Worm (Caenorhabditis elegans) whole organism, L3 larva: Measurements from ENCODE around the gene tgn-38.

ENCODE experiments used
- ama-1 ChIP-seq: fragments of 150-350 bp; optimal IDR thresholded peaks from 2 replicates; lab custom pipeline; 2018
- ceh-16 ChIP-seq: sonication (generic microtip); optimal IDR thresholded peaks from 2 replicates; lab custom pipeline; 2017; ENCODE audit warnings: missing biosample characterization, missing genetic modification characterization
- ceh-28 ChIP-seq: fragments of 150-350 bp; optimal IDR thresholded peaks from 2 replicates; lab custom pipeline; 2014; ENCODE audit warnings: missing biosample characterization, missing genetic modification reagents, missing genetic modification characterization
- ceh-82 ChIP-seq: fragments of 150-350 bp; optimal IDR thresholded peaks from 2 replicates; lab custom pipeline; 2014; ENCODE audit warnings: missing biosample characterization, missing genetic modification characterization
- ceh-9 ChIP-seq: sonication (generic microtip); optimal IDR thresholded peaks from 2 replicates; lab custom pipeline; 2018; ENCODE audit warnings: missing biosample characterization, missing genetic modification characterization
- egl-27 ChIP-seq: sonication (generic microtip); optimal IDR thresholded peaks from 4 replicates; lab custom pipeline; 2017; ENCODE audit warnings: missing biosample characterization, missing genetic modification reagents, missing genetic modification characterization
- egl-5 ChIP-seq: fragments of 150-350 bp; optimal IDR thresholded peaks from 2 replicates; lab custom pipeline; 2017; ENCODE audit warnings: missing biosample characterization, missing genetic modification reagents, missing genetic modification characterization, inconsistent platforms
- elt-1 ChIP-seq: fragments of 150-350 bp; optimal IDR thresholded peaks from 2 replicates; lab custom pipeline; 2014; ENCODE audit warnings: missing biosample characterization, missing genetic modification characterization
- eor-1 ChIP-seq, 2 experiments: fragments of 150-350 bp; optimal IDR thresholded peaks; 2 replicates each; lab custom pipeline; 2014 to 2018; ENCODE audit warnings: missing biosample characterization in 2 of 2, missing genetic modification characterization in 2 of 2
- fkh-2 ChIP-seq: fragments of 150-350 bp; optimal IDR thresholded peaks from 2 replicates; lab custom pipeline; 2014; ENCODE audit warnings: missing biosample characterization, missing genetic modification reagents, missing genetic modification characterization
- hmg-11 ChIP-seq: sonication (generic microtip); optimal IDR thresholded peaks from 2 replicates; lab custom pipeline; 2016; ENCODE audit warnings: missing genetic modification characterization, missing compliant biosample characterization
- jun-1 ChIP-seq: fragments of 150-350 bp; optimal IDR thresholded peaks from 2 replicates; lab custom pipeline; 2014; ENCODE audit warnings: missing biosample characterization, missing genetic modification reagents, missing genetic modification characterization
- lin-15B ChIP-seq: fragments of 150-350 bp; optimal IDR thresholded peaks from 2 replicates; lab custom pipeline; 2014; ENCODE audit warnings: missing biosample characterization, missing genetic modification characterization
- lin-39 ChIP-seq: fragments of 150-350 bp; optimal IDR thresholded peaks from 2 replicates; lab custom pipeline; 2018; ENCODE audit warnings: missing biosample characterization, missing genetic modification reagents, missing genetic modification characterization
- nfya-1 ChIP-seq: sonication (generic microtip); optimal IDR thresholded peaks from 2 replicates; lab custom pipeline; 2017; ENCODE audit warnings: missing genetic modification characterization, mild to moderate bottlenecking, missing compliant biosample characterization, antibody characterized with exemption, moderate library complexity; ENCODE audit not compliant: insufficient read depth
- nhr-11 ChIP-seq: fragments of 150-350 bp; optimal IDR thresholded peaks from 2 replicates; lab custom pipeline; 2014; ENCODE audit warnings: missing biosample characterization, missing genetic modification characterization
- nhr-23 ChIP-seq: fragments of 150-350 bp; optimal IDR thresholded peaks from 2 replicates; lab custom pipeline; 2014; ENCODE audit warnings: missing biosample characterization, missing genetic modification reagents, missing genetic modification characterization
- nhr-28 ChIP-seq: fragments of 150-350 bp; optimal IDR thresholded peaks from 2 replicates; lab custom pipeline; 2014; ENCODE audit warnings: missing biosample characterization, missing genetic modification characterization
- nhr-43 ChIP-seq: sonication (generic microtip); optimal IDR thresholded peaks from 2 replicates; lab custom pipeline; 2016; ENCODE audit warnings: mild to moderate bottlenecking, missing genetic modification characterization, missing compliant biosample characterization; ENCODE audit not compliant: poor library complexity, severe bottlenecking
- nhr-76 ChIP-seq: fragments of 150-350 bp; sonication (generic microtip); optimal IDR thresholded peaks from 5 replicates; lab custom pipeline; 2014; ENCODE audit warnings: missing biosample characterization, missing genetic modification characterization
- nhr-77 ChIP-seq: fragments of 150-350 bp; optimal IDR thresholded peaks from 2 replicates; lab custom pipeline; 2014; ENCODE audit warnings: missing biosample characterization, missing genetic modification characterization
- pha-4 ChIP-seq: fragments of 150-350 bp; optimal IDR thresholded peaks from 2 replicates; lab custom pipeline; 2014; ENCODE audit warnings: missing biosample characterization, missing genetic modification reagents, missing genetic modification characterization
- pqm-1 ChIP-seq: fragments of 150-350 bp; optimal IDR thresholded peaks from 2 replicates; lab custom pipeline; 2017; ENCODE audit warnings: missing biosample characterization, missing genetic modification characterization, inconsistent platforms
- sea-2 ChIP-seq: fragments of 150-350 bp; sonication (generic microtip); optimal IDR thresholded peaks from 4 replicates; lab custom pipeline; 2014; ENCODE audit warnings: missing biosample characterization, missing genetic modification reagents, missing genetic modification characterization
- snpc-4 ChIP-seq: fragments of 150-350 bp; optimal IDR thresholded peaks from 2 replicates; lab custom pipeline; 2014; ENCODE audit warnings: missing biosample characterization, missing genetic modification characterization
- tbx-2 ChIP-seq: sonication (generic microtip); optimal IDR thresholded peaks from 2 replicates; lab custom pipeline; 2016; ENCODE audit warnings: mild to moderate bottlenecking, missing genetic modification characterization, missing compliant biosample characterization
- unc-39 ChIP-seq: sonication (generic microtip); optimal IDR thresholded peaks from 4 replicates; lab custom pipeline; 2017; ENCODE audit warnings: missing biosample characterization, missing genetic modification characterization
- unc-62 ChIP-seq: fragments of 150-350 bp; sonication (generic microtip); optimal IDR thresholded peaks from 4 replicates; lab custom pipeline; 2014; ENCODE audit warnings: missing biosample characterization, missing genetic modification reagents, missing genetic modification characterization
- zag-1 ChIP-seq: fragments of 150-350 bp; optimal IDR thresholded peaks from 2 replicates; lab custom pipeline; 2014; ENCODE audit warnings: missing biosample characterization, missing genetic modification characterization
- ztf-11 ChIP-seq: fragments of 150-350 bp; optimal IDR thresholded peaks from 2 replicates; lab custom pipeline; 2014; ENCODE audit warnings: missing biosample characterization, missing genetic modification characterization
- ztf-4 ChIP-seq: fragments of 150-350 bp; optimal IDR thresholded peaks from 2 replicates; lab custom pipeline; 2014; ENCODE audit warnings: missing biosample characterization, missing genetic modification characterization

Gene tgn-38

ce11 chrIV:12061229-12061628, 32.3 kb upstream of the tgn-38 start, which contains the start of gene K08E4.8:
K08E4.8 (minus strand) TSS chrIV:12061329.
- TF ChIP-seq sea-2 (GFP tag; lab: Kevin White, UChicago) (no peak), fkh-2 (tag; lab: Kevin White, UChicago) (no peak), jun-1 (tag; lab: Kevin White, UChicago) (no peak), ceh-16 (no peak), unc-39 (tag; lab: Kevin White, UChicago) (no peak), egl-5 (tag; lab: Kevin White, UChicago) (no peak), eor-1 (tag; optimal IDR thresholded peaks at IDR 0.05; lab: Kevin White, UChicago) (no peak), ceh-9 (tag; lab: Kevin White, UChicago) (no peak)

- TF ChIP-seq fkh-2 (tag; lab: Kevin White, UChicago) (no peak), nfya-1 (tag; lab: Kevin White, UChicago) (peak; percentile 55), unc-62 (GFP tag; lab: Kevin White, UChicago) (peak; percentile 33)
Measured at ce11 chrIV:12057508-12057907, 28.5 kb upstream of the tgn-38 start, which contains the start of gene K08E4.3. K08E4.3 (plus strand) TSS chrIV:12057742.

- TF ChIP-seq nhr-23 (tag; lab: Kevin White, UChicago) (no peak), nhr-77 (tag; lab: Kevin White, UChicago) (no peak), lin-39 (no peak), nhr-76 (tag; lab: Kevin White, UChicago) (no peak), nhr-43 (tag; lab: Kevin White, UChicago) (no peak), egl-5 (tag; lab: Kevin White, UChicago) (no peak), pqm-1 (tag; lab: Kevin White, UChicago) (no peak), pha-4 (tag; lab: Kevin White, UChicago) (no peak), jun-1 (tag; lab: Kevin White, UChicago) (no peak), nhr-11 (tag; lab: Kevin White, UChicago) (no peak)
Measured at ce11 chrIV:12056603-12057002, 27.6 kb upstream of the tgn-38 start, which contains the start of gene K08E4.2. K08E4.2 (minus strand) TSS chrIV:12056656.

- TF ChIP-seq tbx-2 (tag; lab: Kevin White, UChicago) (no peak), pha-4 (tag; lab: Kevin White, UChicago) (no peak), nhr-11 (tag; lab: Kevin White, UChicago) (no peak), snpc-4 (no peak), ceh-82 (tag; lab: Kevin White, UChicago) (no peak), egl-27 (tag; lab: Kevin White, UChicago) (no peak), ztf-11 (no peak), nfya-1 (tag; lab: Kevin White, UChicago) (no peak), ama-1 (lab: Kevin White, UChicago) (no peak), nhr-23 (tag; lab: Kevin White, UChicago) (no peak), zag-1 (tag; lab: Kevin White, UChicago) (no peak), egl-5 (tag; lab: Kevin White, UChicago) (no peak), jun-1 (tag; lab: Kevin White, UChicago) (no peak), elt-1 (no peak)
Measured at ce11 chrIV:12052461-12052860, 23.5 kb upstream of the tgn-38 start.

- peak; percentile 47 for TF ChIP-seq hmg-11 (tag; lab: Kevin White, UChicago)
- no peak for TF ChIP-seq eor-1 (tag; optimal IDR thresholded peaks at IDR 0.05; lab: Kevin White, UChicago)
- no peak for TF ChIP-seq ztf-4 (tag; lab: Kevin White, UChicago)
- no peak for TF ChIP-seq nhr-28 (tag; lab: Kevin White, UChicago)
- no peak for TF ChIP-seq fkh-2 (tag; lab: Kevin White, UChicago)
- TF ChIP-seq lin-39, result no peak
- TF ChIP-seq lin-15B (tag; lab: Kevin White, UChicago), result peak; percentile 36
- peak; percentile 64 for TF ChIP-seq pha-4 (tag; lab: Kevin White, UChicago)
- TF ChIP-seq ceh-28 (tag; lab: Kevin White, UChicago), result peak; percentile 35
- TF ChIP-seq nhr-11 (tag; lab: Kevin White, UChicago), result no peak
- TF ChIP-seq nhr-23 (tag; lab: Kevin White, UChicago), result peak; percentile 21
- TF ChIP-seq, all 47 proteins: peak for 5
Measured at ce11 chrIV:12051049-12051792, 22.2 kb upstream of the tgn-38 start, which contains the start of the genes bre-5 and spt-5. bre-5 (minus strand) TSS chrIV:12051215. spt-5 (plus strand) TSS chrIV:12051491.
